Fruit fly (Drosophila melanogaster) whole organism, embryonic: ENCODE measurements around the gene dmrt11E.
A peak's percentile ranks its signal among the peaks of the same experiment; 100 is the strongest.

Experiments
- CG10979 ChIP-seq: fragments of 200-800 bp; sonication (Bioruptor generic); optimal IDR thresholded peaks from 2 replicates; lab custom pipeline; 2018; ENCODE audit warnings: missing biosample characterization, mild to moderate bottlenecking, missing genetic modification characterization, moderate library complexity
- CG1233 ChIP-seq: fragments of 200-800 bp; sonication (Bioruptor generic); optimal IDR thresholded peaks from 4 replicates; lab custom pipeline; 2018; ENCODE audit warnings: missing biosample characterization, mild to moderate bottlenecking, missing genetic modification characterization
- CG14860 ChIP-seq: fragments of 200-800 bp; sonication (Bioruptor generic); IDR thresholded peaks from 3 replicates; pipeline ENCODE4 v1.3.6; 2022; ENCODE audit warnings: missing biosample characterization, missing genetic modification characterization; ENCODE audit not compliant: partially characterized antibody
- CG15696 ChIP-seq: fragments of 200-800 bp; sonication (Bioruptor generic); optimal IDR thresholded peaks from 2 replicates; lab custom pipeline; 2019; ENCODE audit warnings: missing biosample characterization, mild to moderate bottlenecking, missing genetic modification characterization, moderate library complexity
- CG1602 ChIP-seq: fragments of 200-800 bp; sonication (Bioruptor generic); optimal IDR thresholded peaks from 3 replicates; lab custom pipeline; 2016; ENCODE audit warnings: missing biosample characterization, missing genetic modification characterization
- CG17361 ChIP-seq: fragments of 200-800 bp; sonication (Bioruptor generic); IDR thresholded peaks from 3 replicates; pipeline ENCODE4 v1.3.6; 2022; ENCODE audit warnings: missing biosample characterization, missing genetic modification characterization
- CG18011 ChIP-seq: fragments of 200-800 bp; sonication (Bioruptor generic); optimal IDR thresholded peaks from 2 replicates; lab custom pipeline; 2017; ENCODE audit warnings: missing biosample characterization, missing genetic modification characterization, mild to moderate bottlenecking, moderate library complexity, missing genotype
- CG18476 ChIP-seq: fragments of 200-800 bp; sonication (Bioruptor generic); optimal IDR thresholded peaks from 2 replicates; lab custom pipeline; 2016; ENCODE audit warnings: missing biosample characterization, mild to moderate bottlenecking, missing genetic modification characterization
- CG2129 ChIP-seq: fragments of 200-800 bp; sonication (Bioruptor generic); IDR thresholded peaks from 2 replicates; pipeline ENCODE4 v1.3.6; 2022; ENCODE audit warnings: missing biosample characterization, missing genetic modification characterization; ENCODE audit not compliant: partially characterized antibody
- CG2678 ChIP-seq: fragments of 200-800 bp; sonication (Bioruptor generic); optimal IDR thresholded peaks from 3 replicates; lab custom pipeline; 2019; ENCODE audit warnings: missing biosample characterization, mild to moderate bottlenecking, missing genetic modification characterization, moderate library complexity
- CG30020 ChIP-seq: fragments of 200-800 bp; optimal IDR thresholded peaks from 2 replicates; lab custom pipeline; 2019; ENCODE audit warnings: missing biosample characterization, mild to moderate bottlenecking, missing genetic modification characterization, moderate library complexity
- CG30403 ChIP-seq: fragments of 200-800 bp; sonication (Bioruptor generic); optimal IDR thresholded peaks from 3 replicates; lab custom pipeline; 2016; ENCODE audit warnings: missing biosample characterization, missing genetic modification characterization
- CG3726 ChIP-seq: fragments of 200-800 bp; sonication (Bioruptor generic); IDR thresholded peaks from 3 replicates; pipeline ENCODE4, ENCODE4 v1.3.6; 2022; ENCODE audit warnings: missing biosample characterization, missing genetic modification characterization
- CG4282 ChIP-seq: fragments of 200-800 bp; sonication (Bioruptor generic); optimal IDR thresholded peaks from 2 replicates; lab custom pipeline; 2016; ENCODE audit warnings: missing biosample characterization, missing genetic modification characterization
- CG4328 ChIP-seq: fragments of 200-800 bp; sonication (Bioruptor generic); optimal IDR thresholded peaks from 3 replicates; lab custom pipeline; 2017; ENCODE audit warnings: missing biosample characterization, missing genetic modification reagents, missing genetic modification characterization
- CG4617 ChIP-seq: fragments of 200-800 bp; sonication (Bioruptor generic); optimal IDR thresholded peaks from 3 replicates; lab custom pipeline; 2016; ENCODE audit warnings: missing biosample characterization, missing genetic modification characterization, borderline replicate concordance
- CG7987 ChIP-seq: fragments of 200-800 bp; sonication (Bioruptor generic); optimal IDR thresholded peaks from 2 replicates; lab custom pipeline; 2018; ENCODE audit warnings: missing biosample characterization, mild to moderate bottlenecking, missing genetic modification characterization, moderate library complexity
- CG9932 ChIP-seq: fragments of 200-800 bp; sonication (Bioruptor generic); IDR thresholded peaks from 2 replicates; pipeline ENCODE4 v1.3.6; 2022; ENCODE audit warnings: missing biosample characterization, missing genetic modification characterization
- CoRest ChIP-seq: fragments of 200-800 bp; sonication (Bioruptor generic); optimal IDR thresholded peaks from 3 replicates; lab custom pipeline; 2018; ENCODE audit warnings: missing biosample characterization, mild to moderate bottlenecking, missing genetic modification characterization, moderate library complexity
- CrebB ChIP-seq: fragments of 200-800 bp; sonication (Bioruptor generic); optimal IDR thresholded peaks from 3 replicates; lab custom pipeline; 2018; ENCODE audit warnings: missing biosample characterization, mild to moderate bottlenecking, missing genetic modification characterization
- Doc3 ChIP-seq: fragments of 200-800 bp; sonication (Bioruptor generic); IDR thresholded peaks from 3 replicates; pipeline ENCODE4 v1.3.6; 2022; ENCODE audit warnings: missing biosample characterization, missing genetic modification characterization; ENCODE audit not compliant: partially characterized antibody
- Dref ChIP-seq: fragments of 200-800 bp; sonication (Bioruptor generic); IDR thresholded peaks from 2 replicates; pipeline ENCODE4 v1.3.6; 2022; ENCODE audit warnings: missing biosample characterization, missing genetic modification characterization
- Fer1 ChIP-seq: fragments of 200-800 bp; sonication (Bioruptor generic); optimal IDR thresholded peaks from 2 replicates; lab custom pipeline; 2017; ENCODE audit warnings: missing biosample characterization, mild to moderate bottlenecking, missing genetic modification characterization
- Hr3 ChIP-seq: fragments of 200-800 bp; sonication (Bioruptor generic); optimal IDR thresholded peaks from 3 replicates; lab custom pipeline; 2016; ENCODE audit warnings: missing biosample characterization, missing genetic modification characterization
- Hsf ChIP-seq: fragments of 200-800 bp; sonication (Bioruptor generic); optimal IDR thresholded peaks from 3 replicates; lab custom pipeline; 2016; ENCODE audit warnings: missing biosample characterization, missing genetic modification characterization
- Mad ChIP-seq: fragments of 200-800 bp; sonication (Bioruptor generic); optimal IDR thresholded peaks from 2 replicates; lab custom pipeline; 2016; ENCODE audit warnings: missing biosample characterization, missing genetic modification characterization
- Meics ChIP-seq: fragments of 200-800 bp; sonication (Bioruptor generic); optimal IDR thresholded peaks from 2 replicates; lab custom pipeline; 2017; ENCODE audit warnings: missing biosample characterization, mild to moderate bottlenecking, missing genetic modification characterization
- Mrtf ChIP-seq: fragments of 200-800 bp; sonication (Bioruptor generic); IDR thresholded peaks from 3 replicates; pipeline ENCODE4 v1.3.6; 2022; ENCODE audit warnings: missing biosample characterization, missing genetic modification characterization
- Myb ChIP-seq: fragments of 200-800 bp; sonication (Bioruptor generic); optimal IDR thresholded peaks from 2 replicates; lab custom pipeline; 2016; ENCODE audit warnings: missing biosample characterization, missing genetic modification characterization
- NC2α ChIP-seq: fragments of 200-800 bp; sonication (Bioruptor generic); optimal IDR thresholded peaks from 2 replicates; lab custom pipeline; 2016; ENCODE audit warnings: missing biosample characterization, missing genetic modification characterization
- Pdp1 ChIP-seq, 2 experiments: fragments of 200-800 bp; sonication (Bioruptor generic); optimal IDR thresholded peaks; 3 replicates each; lab custom pipeline; 2016; ENCODE audit warnings: missing biosample characterization in 2 of 2, missing genetic modification characterization in 2 of 2, mild to moderate bottlenecking in 1 of 2, moderate library complexity in 1 of 2
- Ravus ChIP-seq: fragments of 200-800 bp; sonication (Bioruptor generic); IDR thresholded peaks from 2 replicates; pipeline ENCODE4 v1.3.6; 2022; ENCODE audit warnings: missing biosample characterization, missing genetic modification characterization
- Xrp1 ChIP-seq: fragments of 200-800 bp; sonication (Bioruptor generic); IDR thresholded peaks from 2 replicates; pipeline ENCODE4 v1.3.6; 2022; ENCODE audit warnings: missing biosample characterization, missing genetic modification characterization
- aop ChIP-seq: fragments of 200-800 bp; sonication (Bioruptor generic); IDR thresholded peaks from 2 replicates; pipeline ENCODE4 v1.3.6; 2022; ENCODE audit warnings: missing biosample characterization, missing genetic modification characterization
- bcd ChIP-seq: fragments of 200-800 bp; sonication (Bioruptor generic); optimal IDR thresholded peaks from 2 replicates; lab custom pipeline; 2017; ENCODE audit warnings: missing biosample characterization, mild to moderate bottlenecking, missing genetic modification characterization
- caup ChIP-seq: fragments of 200-800 bp; sonication (Bioruptor generic); optimal IDR thresholded peaks from 3 replicates; lab custom pipeline; 2017; ENCODE audit warnings: missing biosample characterization, mild to moderate bottlenecking, missing genetic modification characterization, moderate library complexity; ENCODE audit not compliant: severe bottlenecking
- dmrt11E ChIP-seq: fragments of 200-800 bp; sonication (Bioruptor generic); optimal IDR thresholded peaks from 3 replicates; lab custom pipeline; 2018; ENCODE audit warnings: missing biosample characterization, mild to moderate bottlenecking, missing genetic modification characterization, moderate library complexity
- gro ChIP-seq: fragments of 200-800 bp; sonication (Bioruptor generic); optimal IDR thresholded peaks from 2 replicates; lab custom pipeline; 2016; ENCODE audit warnings: missing biosample characterization, missing genetic modification characterization
- gsb-n ChIP-seq: fragments of 200-800 bp; sonication (Bioruptor generic); optimal IDR thresholded peaks from 3 replicates; lab custom pipeline; 2018; ENCODE audit warnings: missing biosample characterization, mild to moderate bottlenecking, missing genetic modification characterization
- hb ChIP-seq: fragments of 200-800 bp; sonication (Bioruptor generic); IDR thresholded peaks from 3 replicates; pipeline ENCODE4 v1.3.6; 2022; ENCODE audit warnings: missing biosample characterization, missing genetic modification characterization; ENCODE audit not compliant: partially characterized antibody
- ind ChIP-seq: fragments of 200-800 bp; sonication (Bioruptor generic); optimal IDR thresholded peaks from 3 replicates; lab custom pipeline; 2016; ENCODE audit warnings: missing biosample characterization, missing genetic modification characterization
- inv ChIP-seq: fragments of 200-800 bp; sonication (Bioruptor generic); IDR thresholded peaks from 2 replicates; pipeline ENCODE4 v1.3.6; 2022; ENCODE audit warnings: missing biosample characterization, missing genetic modification characterization; ENCODE audit not compliant: partially characterized antibody
- klu ChIP-seq: fragments of 200-800 bp; sonication (Bioruptor generic); IDR thresholded peaks from 2 replicates; pipeline ENCODE4 v1.3.6; 2022; ENCODE audit warnings: missing biosample characterization, missing genetic modification characterization
- repo ChIP-seq: fragments of 200-800 bp; sonication (Bioruptor generic); optimal IDR thresholded peaks from 2 replicates; lab custom pipeline; 2016; ENCODE audit warnings: missing biosample characterization, missing genetic modification characterization
- sug ChIP-seq: fragments of 200-800 bp; optimal IDR thresholded peaks from 2 replicates; lab custom pipeline; 2019; ENCODE audit warnings: missing biosample characterization, mild to moderate bottlenecking, missing genetic modification characterization, moderate library complexity
- unc-4 ChIP-seq: fragments of 200-800 bp; sonication (Bioruptor generic); IDR thresholded peaks from 2 replicates; pipeline ENCODE4 v1.3.6; 2022; ENCODE audit warnings: missing biosample characterization, missing genetic modification characterization; ENCODE audit not compliant: partially characterized antibody
- zfh2 ChIP-seq: fragments of 200-800 bp; sonication (Bioruptor generic); optimal IDR thresholded peaks from 2 replicates; lab custom pipeline; 2016; ENCODE audit warnings: missing biosample characterization, missing genetic modification characterization

The dmrt11E gene

dm6 chrX:13384583-13385342 is 16.8 kb downstream of the dmrt11E start, which contains the start of the genes Rbp1-like and Tim9a (continued):
- TF ChIP-seq gsb-n (tag; lab: Kevin White, UChicago) (no peak), ind (GFP tag; lab: Kevin White, UChicago) (peak; percentile 26), CG10979 (tag; lab: Kevin White, UChicago) (peak; percentile 15), NC2α (GFP tag; lab: Kevin White, UChicago) (no peak), dmrt11E (tag; lab: Kevin White, UChicago) (peak; percentile 21), CG14860 (GFP tag; lab: Robert Waterston, UW) (peak; percentile 69), Doc3 (peak; percentile 71), CG2678 (tag; lab: Kevin White, UChicago) (peak; percentile 55), CG30403 (peak; percentile 61), CG4328 (GFP tag; lab: Kevin White, UChicago) (peak; percentile 22), Pdp1 (GFP tag; optimal IDR thresholded peaks at IDR 0.05; lab: Kevin White, UChicago) (peak in 1 of 2 experiments; percentile 64), CrebB (tag; lab: Kevin White, UChicago) (no peak), unc-4 (peak; percentile 76), Dref (GFP tag; lab: Robert Waterston, UW) (peak; percentile 67), CG3726 (no peak), Xrp1 (GFP tag; lab: Robert Waterston, UW) (no peak), CG15696 (tag; lab: Kevin White, UChicago) (peak; percentile 34), CG30020 (tag; lab: Kevin White, UChicago) (peak; percentile 51), gro (GFP tag; lab: Kevin White, UChicago) (no peak), CG4282 (GFP tag; lab: Kevin White, UChicago) (no peak), klu (GFP tag; lab: Robert Waterston, UW) (0 out of 2 replicates have a peak, but pooled peaks have one; percentile 15), CG4617 (GFP tag; lab: Kevin White, UChicago) (peak; percentile 50), Myb (GFP tag; lab: Kevin White, UChicago) (no peak), hb (GFP tag; lab: Robert Waterston, UW) (peak; percentile 45; the same call in 2 of the 3 replicates), caup (GFP tag; lab: Kevin White, UChicago) (peak; percentile 37), Mad (GFP tag; lab: Kevin White, UChicago) (peak; percentile 15), bcd (GFP tag; lab: Kevin White, UChicago) (peak; percentile 35), Meics (GFP tag; lab: Kevin White, UChicago) (peak; percentile 50), Ravus (GFP tag; lab: Robert Waterston, UW) (no peak), CoRest (tag; lab: Kevin White, UChicago) (peak; percentile 56), CG17361 (peak; percentile 61; the same call in 1 of the 3 replicates), repo (GFP tag; lab: Kevin White, UChicago) (no peak), Mrtf (GFP tag; lab: Robert Waterston, UW) (no peak), zfh2 (peak; percentile 18), CG1233 (GFP tag; lab: Kevin White, UChicago) (peak; percentile 43), CG9932 (GFP tag; lab: Robert Waterston, UW) (peak; percentile 65), CG7987 (GFP tag; lab: Kevin White, UChicago) (peak; percentile 13), sug (tag; lab: Kevin White, UChicago) (peak; percentile 70), CG18476 (GFP tag; lab: Kevin White, UChicago) (peak; percentile 1), Hsf (GFP tag; lab: Kevin White, UChicago) (peak; percentile 9), CG18011 (GFP tag; lab: Kevin White, UChicago) (peak; percentile 2), aop (GFP tag; lab: Robert Waterston, UW) (no peak), inv (peak; percentile 76), Hr3 (GFP tag; lab: Kevin White, UChicago) (peak; percentile 41), CG2129 (GFP tag; lab: Robert Waterston, UW) (peak; percentile 54), Fer1 (GFP tag; lab: Kevin White, UChicago) (peak; percentile 43), CG1602 (GFP tag; lab: Kevin White, UChicago) (peak; percentile 16)
